Fruit fly (Drosophila melanogaster) whole organism, embryonic: ENCODE data around the gene Cnep1r2.

ENCODE experiments used
- BEAF-32 ChIP-seq: fragments of 200-800 bp; sonication (Bioruptor generic); optimal IDR thresholded peaks from 3 replicates; lab custom pipeline; 2017; ENCODE audit warnings: missing biosample characterization, missing genetic modification characterization, mild to moderate bottlenecking, moderate library complexity, missing genetic modification reagents
- CG1024 ChIP-seq: fragments of 200-800 bp; sonication (Bioruptor generic); IDR thresholded peaks from 2 replicates; pipeline ENCODE4 v1.3.6; 2022; ENCODE audit warnings: missing biosample characterization, missing genetic modification characterization
- CG10959 ChIP-seq: fragments of 200-800 bp; sonication (Bioruptor generic); IDR thresholded peaks from 2 replicates; pipeline ENCODE4 v1.3.6; 2022; ENCODE audit warnings: missing biosample characterization, missing genetic modification characterization
- CG10979 ChIP-seq: fragments of 200-800 bp; sonication (Bioruptor generic); optimal IDR thresholded peaks from 2 replicates; lab custom pipeline; 2018; ENCODE audit warnings: missing biosample characterization, mild to moderate bottlenecking, missing genetic modification characterization, moderate library complexity
- CG11398 ChIP-seq: fragments of 200-800 bp; sonication (Bioruptor generic); optimal IDR thresholded peaks from 2 replicates; lab custom pipeline; 2016; ENCODE audit warnings: missing biosample characterization, missing genetic modification characterization
- CG14860 ChIP-seq: fragments of 200-800 bp; sonication (Bioruptor generic); IDR thresholded peaks from 3 replicates; pipeline ENCODE4 v1.3.6; 2022; ENCODE audit warnings: missing biosample characterization, missing genetic modification characterization; ENCODE audit not compliant: partially characterized antibody
- CG14965 ChIP-seq: fragments of 200-800 bp; sonication (Bioruptor generic); optimal IDR thresholded peaks from 2 replicates; lab custom pipeline; 2016; ENCODE audit warnings: missing biosample characterization, missing genetic modification characterization, borderline replicate concordance
- CG1529 ChIP-seq: fragments of 200-800 bp; sonication (Bioruptor generic); optimal IDR thresholded peaks from 3 replicates; lab custom pipeline; 2018; ENCODE audit warnings: missing biosample characterization, missing genetic modification characterization
- CG2202 ChIP-seq: fragments of 200-800 bp; sonication (Bioruptor generic); optimal IDR thresholded peaks from 2 replicates; lab custom pipeline; 2018; ENCODE audit warnings: missing biosample characterization, mild to moderate bottlenecking, missing genetic modification characterization
- CG30020 ChIP-seq: fragments of 200-800 bp; optimal IDR thresholded peaks from 2 replicates; lab custom pipeline; 2019; ENCODE audit warnings: missing biosample characterization, mild to moderate bottlenecking, missing genetic modification characterization, moderate library complexity
- CG34376 ChIP-seq: fragments of 200-800 bp; sonication (Bioruptor generic); optimal IDR thresholded peaks from 2 replicates; lab custom pipeline; 2018; ENCODE audit warnings: missing biosample characterization, mild to moderate bottlenecking, missing genetic modification characterization
- CG4404 ChIP-seq: fragments of 200-800 bp; sonication (Bioruptor generic); IDR thresholded peaks from 2 replicates; pipeline ENCODE4 v1.3.6; 2022; ENCODE audit warnings: missing biosample characterization, missing genetic modification characterization
- CG4424 ChIP-seq: fragments of 200-800 bp; sonication (Bioruptor generic); optimal IDR thresholded peaks from 3 replicates; lab custom pipeline; 2016; ENCODE audit warnings: missing biosample characterization, missing genetic modification characterization
- CG4707 ChIP-seq: fragments of 200-800 bp; sonication (Bioruptor generic); optimal IDR thresholded peaks from 2 replicates; lab custom pipeline; 2018; ENCODE audit warnings: missing biosample characterization, mild to moderate bottlenecking, missing genetic modification characterization, moderate library complexity
- CG6854 ChIP-seq: fragments of 200-800 bp; sonication (Bioruptor generic); optimal IDR thresholded peaks from 3 replicates; lab custom pipeline; 2017; ENCODE audit warnings: missing biosample characterization, mild to moderate bottlenecking, missing genetic modification characterization
- CG7372 ChIP-seq: fragments of 200-800 bp; sonication (Bioruptor generic); IDR thresholded peaks from 2 replicates; pipeline ENCODE4 v1.3.6; 2022; ENCODE audit warnings: missing biosample characterization, missing genetic modification characterization
- CG7839 ChIP-seq: fragments of 200-800 bp; sonication (Bioruptor generic); optimal IDR thresholded peaks from 3 replicates; lab custom pipeline; 2018; ENCODE audit warnings: missing biosample characterization, mild to moderate bottlenecking, missing genetic modification characterization, moderate library complexity
- CG8290 ChIP-seq, 3 experiments: fragments of 200-800 bp; sonication (Bioruptor generic); optimal IDR thresholded peaks; 2 replicates each; lab custom pipeline; 2016 to 2019; ENCODE audit warnings: missing biosample characterization in 3 of 3, missing genetic modification characterization in 3 of 3, mild to moderate bottlenecking in 2 of 3, moderate library complexity in 1 of 3
- CG8924 ChIP-seq: fragments of 200-800 bp; optimal IDR thresholded peaks from 3 replicates; lab custom pipeline; 2019; ENCODE audit warnings: missing biosample characterization, mild to moderate bottlenecking, missing genetic modification characterization, moderate library complexity
- CHES-1-like ChIP-seq: fragments of 200-800 bp; sonication (Bioruptor generic); optimal IDR thresholded peaks from 2 replicates; lab custom pipeline; 2016; ENCODE audit warnings: missing biosample characterization, missing genetic modification characterization
- Deaf1 ChIP-seq: fragments of 200-800 bp; optimal IDR thresholded peaks from 3 replicates; lab custom pipeline; 2019; ENCODE audit warnings: missing biosample characterization, mild to moderate bottlenecking, missing genetic modification characterization, moderate library complexity
- HmgD ChIP-seq: fragments of 200-800 bp; sonication (Bioruptor generic); optimal IDR thresholded peaks from 3 replicates; lab custom pipeline; 2016; ENCODE audit warnings: missing biosample characterization, missing genetic modification characterization
- Hmr ChIP-seq: fragments of 200-800 bp; sonication (Bioruptor generic); optimal IDR thresholded peaks from 3 replicates; lab custom pipeline; 2017; ENCODE audit warnings: mild to moderate bottlenecking, missing biosample characterization, missing genetic modification reagents, missing genetic modification characterization
- Hr39 ChIP-seq: fragments of >200 bp; optimal IDR thresholded peaks from 2 replicates; lab custom pipeline; 2017
- MESR4 ChIP-seq: fragments of 200-800 bp; sonication (Bioruptor generic); optimal IDR thresholded peaks from 2 replicates; lab custom pipeline; 2018; ENCODE audit warnings: missing biosample characterization, mild to moderate bottlenecking, missing genetic modification characterization, moderate library complexity
- Med ChIP-seq: fragments of 200-800 bp; sonication (Bioruptor generic); peaks from one replicate; lab custom pipeline; 2016; ENCODE audit warnings: missing biosample characterization, missing genetic modification characterization, mild to moderate bottlenecking, inconsistent platforms, moderate library complexity
- Meics ChIP-seq: fragments of 200-800 bp; sonication (Bioruptor generic); optimal IDR thresholded peaks from 2 replicates; lab custom pipeline; 2017; ENCODE audit warnings: missing biosample characterization, mild to moderate bottlenecking, missing genetic modification characterization
- Optix ChIP-seq: fragments of 200-800 bp; sonication (Bioruptor generic); IDR thresholded peaks from 3 replicates; pipeline ENCODE4 v1.3.6; 2022; ENCODE audit warnings: missing biosample characterization, missing genetic modification characterization
- Sin3A ChIP-seq: fragments of >200 bp; optimal IDR thresholded peaks from 2 replicates; lab custom pipeline; 2018
- Sox100B ChIP-seq: fragments of 200-800 bp; sonication (Bioruptor generic); optimal IDR thresholded peaks from 3 replicates; lab custom pipeline; 2018; ENCODE audit warnings: missing biosample characterization, mild to moderate bottlenecking, missing genetic modification characterization
- Sox102F ChIP-seq: fragments of 200-800 bp; sonication (Bioruptor generic); optimal IDR thresholded peaks from 2 replicates; lab custom pipeline; 2018; ENCODE audit warnings: missing biosample characterization, mild to moderate bottlenecking, missing genetic modification characterization, moderate library complexity
- Ssrp ChIP-seq: fragments of 200-800 bp; sonication (Bioruptor generic); optimal IDR thresholded peaks from 2 replicates; lab custom pipeline; 2018; ENCODE audit warnings: missing biosample characterization, mild to moderate bottlenecking, missing genetic modification characterization, moderate library complexity
- ac ChIP-seq: fragments of 200-800 bp; sonication (Bioruptor generic); optimal IDR thresholded peaks from 3 replicates; lab custom pipeline; 2017; ENCODE audit warnings: missing biosample characterization, mild to moderate bottlenecking, missing genetic modification characterization
- ash1 ChIP-seq: fragments of 200-800 bp; sonication (Bioruptor generic); optimal IDR thresholded peaks from 2 replicates; lab custom pipeline; 2018; ENCODE audit warnings: missing biosample characterization, mild to moderate bottlenecking, missing genetic modification characterization
- br ChIP-seq: fragments of >200 bp; optimal IDR thresholded peaks from 2 replicates; lab custom pipeline; 2017
- cg ChIP-seq: fragments of 200-800 bp; sonication (Bioruptor generic); optimal IDR thresholded peaks from 3 replicates; lab custom pipeline; 2019; ENCODE audit warnings: missing biosample characterization, mild to moderate bottlenecking, missing genetic modification characterization, moderate library complexity
- corto ChIP-seq: fragments of 200-800 bp; sonication (Bioruptor generic); optimal IDR thresholded peaks from 2 replicates; lab custom pipeline; 2016; ENCODE audit warnings: missing biosample characterization, mild to moderate bottlenecking, missing genetic modification characterization, moderate library complexity
- dimm ChIP-seq: fragments of 200-800 bp; sonication (Bioruptor generic); IDR thresholded peaks from 2 replicates; pipeline ENCODE4 v1.3.6; 2022; ENCODE audit warnings: missing biosample characterization, missing genetic modification characterization
- gem ChIP-seq: fragments of 200-800 bp; sonication (Bioruptor generic); optimal IDR thresholded peaks from 2 replicates; lab custom pipeline; 2019; ENCODE audit warnings: missing biosample characterization, mild to moderate bottlenecking, missing genetic modification characterization, moderate library complexity
- grau ChIP-seq: fragments of 200-800 bp; optimal IDR thresholded peaks from 3 replicates; lab custom pipeline; 2019; ENCODE audit warnings: missing biosample characterization, mild to moderate bottlenecking, missing genetic modification characterization, moderate library complexity
- kay ChIP-seq: fragments of 200-800 bp; sonication (Bioruptor generic); optimal IDR thresholded peaks from 2 replicates; lab custom pipeline; 2016; ENCODE audit warnings: missing biosample characterization, missing genetic modification characterization
- mam ChIP-seq: fragments of 200-800 bp; sonication (Bioruptor generic); optimal IDR thresholded peaks from 3 replicates; lab custom pipeline; 2016; ENCODE audit warnings: missing biosample characterization, missing genetic modification characterization
- nau ChIP-seq: fragments of 200-800 bp; sonication (Bioruptor generic); optimal IDR thresholded peaks from 3 replicates; lab custom pipeline; 2017; ENCODE audit warnings: missing biosample characterization, mild to moderate bottlenecking, missing genetic modification characterization, missing genetic modification reagents
- nmo ChIP-seq: fragments of 200-800 bp; sonication (Bioruptor generic); optimal IDR thresholded peaks from 2 replicates; lab custom pipeline; 2018; ENCODE audit warnings: missing biosample characterization, mild to moderate bottlenecking, missing genetic modification characterization, moderate library complexity
- sens-2 ChIP-seq: fragments of 200-800 bp; sonication (Bioruptor generic); IDR thresholded peaks from 2 replicates; pipeline ENCODE4 v1.3.6; 2022; ENCODE audit warnings: missing biosample characterization, missing genetic modification characterization
- tin ChIP-seq: fragments of 200-800 bp; sonication (Bioruptor generic); optimal IDR thresholded peaks from 3 replicates; lab custom pipeline; 2016; ENCODE audit warnings: missing biosample characterization, missing genetic modification characterization
- tio ChIP-seq: fragments of 200-800 bp; sonication (Bioruptor generic); optimal IDR thresholded peaks from 2 replicates; lab custom pipeline; 2017; ENCODE audit warnings: missing biosample characterization, missing genetic modification characterization, inconsistent platforms
- tup ChIP-seq: fragments of 200-800 bp; sonication (Bioruptor generic); optimal IDR thresholded peaks from 2 replicates; lab custom pipeline; 2016; ENCODE audit warnings: missing biosample characterization, mild to moderate bottlenecking, missing genetic modification characterization, moderate library complexity
- vvl ChIP-seq: fragments of 200-800 bp; sonication (Bioruptor generic); IDR thresholded peaks from 2 replicates; pipeline ENCODE4 v1.3.6; 2022; ENCODE audit warnings: missing biosample characterization, missing genetic modification characterization
- wor ChIP-seq: fragments of 200-800 bp; sonication (Bioruptor generic); IDR thresholded peaks from 2 replicates; pipeline ENCODE4 v1.3.6; 2022; ENCODE audit warnings: missing biosample characterization, missing genetic modification characterization
- z ChIP-seq: fragments of 200-800 bp; sonication (Bioruptor generic); IDR thresholded peaks from 3 replicates; pipeline ENCODE4 v1.3.6; 2022; ENCODE audit warnings: missing biosample characterization, missing genetic modification characterization

The Cnep1r2 gene

dm6 chr3L:10637819-10638218 is at the start of gene Cnep1r2 (continued):
- TF ChIP-seq CG2202 (tag; lab: Kevin White, UChicago) = peak; percentile 93
- TF ChIP-seq CG8290 (GFP tag; optimal IDR thresholded peaks at IDR 0.05; lab: Kevin White, UChicago) = peak; percentile 93
- TF ChIP-seq CG8290 (tag; optimal IDR thresholded peaks at IDR 0.05; lab: Kevin White, UChicago) = peak in 1 of 2 experiments; percentile 16
- TF ChIP-seq Med = peak; percentile 90
- no peak for TF ChIP-seq MESR4 (GFP tag; lab: Kevin White, UChicago)
- peak; percentile 4 for TF ChIP-seq BEAF-32
- TF ChIP-seq CG10979 = peak; percentile 96
- no peak for TF ChIP-seq HmgD (GFP tag; lab: Kevin White, UChicago)
- peak; percentile 56 for TF ChIP-seq corto (GFP tag; lab: Kevin White, UChicago)
- peak; percentile 97 for TF ChIP-seq vvl (GFP tag; lab: Robert Waterston, UW)
- peak; percentile 97 for TF ChIP-seq CG8924 (tag; lab: Kevin White, UChicago)
- peak; percentile 94 for TF ChIP-seq wor (GFP tag; lab: Robert Waterston, UW)
- peak; percentile 81 for TF ChIP-seq Deaf1
- TF ChIP-seq CG7372 (GFP tag; lab: Robert Waterston, UW) = peak; percentile 96
- TF ChIP-seq nau (GFP tag; lab: Kevin White, UChicago) = no peak
- TF ChIP-seq gem = peak; percentile 99
- TF ChIP-seq cg (GFP tag; lab: Kevin White, UChicago) = no peak
- TF ChIP-seq z (GFP tag; lab: Robert Waterston, UW) = no peak
- peak; percentile 90 for TF ChIP-seq CG10959
- TF ChIP-seq br (lab: Kevin White, UChicago) = no peak
- peak; percentile 80; the same call in 2 of the 3 replicates for TF ChIP-seq Optix
- TF ChIP-seq CG30020 (tag; lab: Kevin White, UChicago) = peak; percentile 90
- peak; percentile 72 for TF ChIP-seq CG4707 (GFP tag; lab: Kevin White, UChicago)
- peak; percentile 55 for TF ChIP-seq ash1
- TF ChIP-seq Meics (GFP tag; lab: Kevin White, UChicago) = peak; percentile 96
- TF ChIP-seq mam (GFP tag; lab: Kevin White, UChicago) = peak; percentile 82
- peak; percentile 85 for TF ChIP-seq CG1529 (GFP tag; lab: Kevin White, UChicago)
- TF ChIP-seq Sin3A (lab: Kevin White, UChicago) = no peak
- peak; percentile 82 for TF ChIP-seq CG6854
- TF ChIP-seq Sox100B (GFP tag; lab: Kevin White, UChicago) = peak; percentile 94
- no peak for TF ChIP-seq CG14965 (GFP tag; lab: Kevin White, UChicago)
- peak; percentile 18 for TF ChIP-seq CHES-1-like
- no peak for TF ChIP-seq CG14860 (GFP tag; lab: Robert Waterston, UW)
- peak; percentile 87 for TF ChIP-seq ac (GFP tag; lab: Kevin White, UChicago)
- peak; percentile 99 for TF ChIP-seq nmo (GFP tag; lab: Kevin White, UChicago)
- peak; percentile 98 for TF ChIP-seq CG4404
- no peak for TF ChIP-seq Hr39
- TF ChIP-seq tio (GFP tag; lab: Kevin White, UChicago) = peak; percentile 87
- peak; percentile 98 for TF ChIP-seq Ssrp
- TF ChIP-seq CG4424 (GFP tag; lab: Kevin White, UChicago) = peak; percentile 92
- TF ChIP-seq sens-2 (GFP tag; lab: Robert Waterston, UW) = peak; percentile 72; the same call in 1 of the 2 replicates
- peak; percentile 98 for TF ChIP-seq CG7839 (tag; lab: Kevin White, UChicago)
- peak; percentile 93 for TF ChIP-seq tin (GFP tag; lab: Kevin White, UChicago)
- TF ChIP-seq tup = peak; percentile 83
- peak; percentile 76 for TF ChIP-seq dimm (GFP tag; lab: Robert Waterston, UW)
- peak; percentile 82 for TF ChIP-seq CG34376
- TF ChIP-seq CG1024 (GFP tag; lab: Robert Waterston, UW) = peak; percentile 66
- TF ChIP-seq Hmr = peak; percentile 96
- peak; percentile 96 for TF ChIP-seq Sox102F (GFP tag; lab: Kevin White, UChicago)
- no peak for TF ChIP-seq CG11398 (GFP tag; lab: Kevin White, UChicago)
- TF ChIP-seq grau (tag; lab: Kevin White, UChicago) = peak; percentile 97
- TF ChIP-seq kay (GFP tag; lab: Kevin White, UChicago) = peak; percentile 69
